Worm (Caenorhabditis elegans): ENCODE results near the gene F41G3.5.

ce11 chrII:6752850-6753249 lies 6.3 kb downstream of the F41G3.5 start, which contains the start of gene F41G3.21:
- TF ChIP-seq nhr-23 (tag; optimal IDR thresholded peaks at IDR 0.05) (no peak), nhr-28 (tag; optimal IDR thresholded peaks at IDR 0.05) (no peak), ZK546.5 (tag; optimal IDR thresholded peaks at IDR 0.05) (no peak), unc-62 (GFP tag; optimal IDR thresholded peaks at IDR 0.05) (no peak), ama-1 (optimal IDR thresholded peaks at IDR 0.05) (no peak), unc-39 (tag; optimal IDR thresholded peaks at IDR 0.05) (no peak), ztf-4 (tag; optimal IDR thresholded peaks at IDR 0.05) (no peak), snpc-4 (tag; optimal IDR thresholded peaks at IDR 0.05) (no peak), nhr-76 (tag; optimal IDR thresholded peaks at IDR 0.05) (no peak), jun-1 (tag; optimal IDR thresholded peaks at IDR 0.05) (no peak)
